Worm (Caenorhabditis elegans) whole organism, young adult: ENCODE results near the gene K10G4.3.

Experiments used
- ceh-79 ChIP-seq: sonication (generic microtip); optimal IDR thresholded peaks from 2 replicates; lab custom pipeline; 2017; ENCODE audit warnings: mild to moderate bottlenecking, missing genetic modification characterization, missing compliant biosample characterization
- efl-1 ChIP-seq: fragments of 150-350 bp; optimal IDR thresholded peaks from 2 replicates; lab custom pipeline; 2014; ENCODE audit warnings: missing biosample characterization, missing genetic modification reagents, missing genetic modification characterization
- snpc-4 ChIP-seq, 5 experiments: fragments of 150-350 bp in 1 of 5; sonication (generic microtip) in 4 of 5; optimal IDR thresholded peaks; 2 replicates each; lab custom pipeline; 2014 to 2018; ENCODE audit warnings: missing genetic modification characterization in 5 of 5, missing biosample characterization in 3 of 5, antibody characterized with exemption in 2 of 5, mild to moderate bottlenecking in 2 of 5, missing compliant biosample characterization in 2 of 5, missing genotype in 2 of 5, moderate library complexity in 2 of 5, missing genetic modification reagents in 1 of 5

ce11 chrV:17303392-17303791 lies 38.6 kb upstream of the K10G4.3 start:
- TF ChIP-seq efl-1 = no peak
- TF ChIP-seq ceh-79 (tag; lab: Kevin White, UChicago) = no peak
- TF ChIP-seq snpc-4 (GFP tag; optimal IDR thresholded peaks at IDR 0.05; lab: Kevin White, UChicago) = no peak
- no peak for TF ChIP-seq snpc-4 (tag; optimal IDR thresholded peaks at IDR 0.05; lab: Kevin White, UChicago)
